Worm (Caenorhabditis elegans) whole organism, young adult: ENCODE measurements around the gene C17E7.12.

ENCODE experiments used
- F39B2.1 ChIP-seq: fragments of 200-800 bp; sonication (Bioruptor generic); IDR thresholded peaks from 2 replicates; pipeline ENCODE4 v1.3.6; 2022; ENCODE audit warnings: missing genetic modification reagents, missing genetic modification characterization, missing compliant biosample characterization
- ama-1 ChIP-seq, 3 experiments: fragments of 150-350 bp in 1 of 3; sonication (generic microtip) in 2 of 3; optimal IDR thresholded peaks; 2 replicates each; lab custom pipeline; 2014 to 2018; ENCODE audit warnings: missing biosample characterization in 2 of 3, missing genetic modification characterization in 2 of 3, missing genetic modification reagents in 2 of 3
- dox-1 ChIP-seq: fragments of 200-800 bp; sonication (Bioruptor generic); IDR thresholded peaks from 2 replicates; pipeline ENCODE4 v1.3.6; 2022; ENCODE audit warnings: missing genetic modification reagents, missing genetic modification characterization, missing compliant biosample characterization
- lsl-1 ChIP-seq: fragments of 200-800 bp; sonication (Bioruptor generic); optimal IDR thresholded peaks from 2 replicates; lab custom pipeline; 2018; ENCODE audit warnings: mild to moderate bottlenecking, missing genetic modification characterization, moderate library complexity, missing compliant biosample characterization
- nhr-80 ChIP-seq: sonication (generic microtip); optimal IDR thresholded peaks from 2 replicates; lab custom pipeline; 2016; ENCODE audit warnings: missing genetic modification characterization, missing compliant biosample characterization
- sptf-2 ChIP-seq: fragments of 200-800 bp; sonication (Bioruptor generic); optimal IDR thresholded peaks from 2 replicates; lab custom pipeline; 2018; ENCODE audit warnings: mild to moderate bottlenecking, missing genetic modification characterization, missing compliant biosample characterization
- unc-62 ChIP-seq: fragments of 150-350 bp; optimal IDR thresholded peaks from 2 replicates; lab custom pipeline; 2014; ENCODE audit warnings: missing biosample characterization, missing genetic modification reagents, missing genetic modification characterization

The C17E7.12 gene

DNA sequence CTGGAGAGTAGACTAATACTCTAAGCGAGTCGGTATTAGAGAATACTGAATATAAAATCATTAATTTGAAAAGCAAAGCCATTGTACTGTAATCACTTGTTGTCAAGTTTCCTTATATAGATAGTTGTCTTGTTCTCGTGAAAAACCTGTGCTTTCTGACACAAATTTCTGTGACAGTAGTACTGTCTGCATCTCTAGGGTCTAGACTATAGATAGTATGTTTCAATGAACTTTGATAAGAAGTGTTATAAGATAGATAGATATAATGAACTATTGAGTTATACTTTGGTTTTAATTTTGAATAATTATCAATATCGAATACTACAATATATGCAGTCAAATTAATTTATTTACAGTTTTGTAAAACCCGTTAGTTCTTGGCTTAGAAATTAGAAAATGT, 47.9 kb downstream of the C17E7.12 start, which contains the start of gene ugt-32:
Gene ugt-32, minus strand, starts transcription at position 82 of the 400 bp plus-strand sequence.
- no peak for TF ChIP-seq sptf-2
- TF ChIP-seq nhr-80: peak; percentile 22
- TF ChIP-seq unc-62: no peak
- TF ChIP-seq, all 124 proteins: peak for 1

DNA sequence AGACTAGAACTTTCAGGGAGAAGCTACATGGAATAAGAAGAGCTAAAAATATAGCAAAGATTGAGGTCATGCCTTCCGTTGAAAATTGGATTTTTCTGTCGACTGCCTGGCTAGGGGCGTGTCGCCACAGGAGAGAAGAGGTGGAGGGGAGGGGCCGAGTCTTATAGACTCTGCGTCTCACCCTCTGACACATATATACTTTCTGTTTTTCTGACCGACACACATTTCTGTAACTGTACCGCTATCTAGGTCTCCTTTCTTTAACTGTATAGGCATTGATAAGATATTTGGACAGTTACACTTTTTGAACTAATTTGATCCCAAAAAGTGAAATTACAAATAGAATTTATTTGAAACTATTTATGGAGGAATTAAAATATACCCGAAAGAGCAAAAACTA, 50.4 kb downstream of the C17E7.12 start:
- TF ChIP-seq dox-1 (GFP tag; lab: Robert Waterston, UW) (0 out of 2 replicates have a peak, but pooled peaks have one; percentile 1), ama-1 (optimal IDR thresholded peaks at IDR 0.05; lab: Kevin White, UChicago) (no peak), ama-1 (GFP tag; optimal IDR thresholded peaks at IDR 0.05; lab: Kevin White, UChicago) (no peak), F39B2.1 (no peak), lsl-1 (GFP tag; lab: Kevin White, UChicago) (no peak), nhr-80 (peak; percentile 40)
